Worm (Caenorhabditis elegans) whole organism, L4 larva: ENCODE results near the gene fbxa-165.
A peak's percentile ranks its signal among the peaks of the same experiment; 100 is the strongest.

Experiments
- D1046.2 ChIP-seq: fragments of 200-800 bp; sonication (Bioruptor generic); IDR thresholded peaks from 2 replicates; pipeline ENCODE4 v1.3.6; 2022; ENCODE audit warnings: missing genetic modification characterization, missing compliant biosample characterization
- F44E2.7 ChIP-seq: fragments of 200-800 bp; sonication (Bioruptor generic); IDR thresholded peaks from 2 replicates; pipeline ENCODE4 v2.1.2; 2022; ENCODE audit warnings: missing genetic modification characterization, missing compliant biosample characterization
- F49E8.2 ChIP-seq: sonication (generic microtip); optimal IDR thresholded peaks from 2 replicates; lab custom pipeline; 2016; ENCODE audit warnings: missing compliant biosample characterization, mild to moderate bottlenecking, missing genetic modification characterization, borderline replicate concordance
- R02D3.7 ChIP-seq: fragments of 150-350 bp; sonication (generic microtip); optimal IDR thresholded peaks from 3 replicates; lab custom pipeline; 2014; ENCODE audit warnings: missing biosample characterization, missing genetic modification characterization
- Y105C5A.15 ChIP-seq: fragments of 200-800 bp; sonication (Bioruptor generic); IDR thresholded peaks from 2 replicates; pipeline ENCODE4 v1.3.6; 2022; ENCODE audit warnings: missing genetic modification characterization, missing compliant biosample characterization
- Y48G9A.11 ChIP-seq: fragments of 200-800 bp; sonication (Bioruptor generic); IDR thresholded peaks from 2 replicates; pipeline ENCODE4 v1.3.6; 2022; ENCODE audit warnings: missing genetic modification reagents, missing genetic modification characterization, missing compliant biosample characterization
- Y5F2A.4 ChIP-seq: fragments of 200-800 bp; sonication (Bioruptor generic); optimal IDR thresholded peaks from 2 replicates; lab custom pipeline; 2018; ENCODE audit warnings: mild to moderate bottlenecking, missing genetic modification characterization, missing compliant biosample characterization
- Y75B8A.6 ChIP-seq: fragments of 200-800 bp; sonication (Bioruptor generic); IDR thresholded peaks from 2 replicates; pipeline ENCODE4 v1.3.6; 2022; ENCODE audit warnings: missing genetic modification reagents, missing genetic modification characterization, missing compliant biosample characterization
- aly-2 ChIP-seq: sonication (generic microtip); optimal IDR thresholded peaks from 2 replicates; lab custom pipeline; 2018; ENCODE audit warnings: missing biosample characterization, missing genetic modification characterization
- ceh-20 ChIP-seq: fragments of 200-800 bp; sonication (Bioruptor generic); IDR thresholded peaks from 2 replicates; pipeline ENCODE4 v1.3.6; 2022; ENCODE audit warnings: missing genetic modification reagents, missing genetic modification characterization, missing compliant biosample characterization
- ceh-82 ChIP-seq: sonication (generic microtip); optimal IDR thresholded peaks from 2 replicates; lab custom pipeline; 2017; ENCODE audit warnings: missing biosample characterization, missing genetic modification characterization
- ctbp-1 ChIP-seq: fragments of 200-800 bp; sonication (Bioruptor generic); IDR thresholded peaks from 2 replicates; pipeline ENCODE4 v1.3.6; 2022; ENCODE audit warnings: missing genetic modification reagents, missing genetic modification characterization, missing compliant biosample characterization
- daf-8 ChIP-seq: fragments of 200-800 bp; sonication (Bioruptor generic); IDR thresholded peaks from 2 replicates; pipeline ENCODE4 v1.3.6; 2022; ENCODE audit warnings: missing genetic modification characterization, missing compliant biosample characterization
- dmd-6 ChIP-seq: fragments of 200-800 bp; sonication (Bioruptor generic); IDR thresholded peaks from 2 replicates; pipeline ENCODE4 v1.3.6; 2022; ENCODE audit warnings: missing genetic modification reagents, missing genetic modification characterization, missing compliant biosample characterization
- dmd-9 ChIP-seq: fragments of 200-800 bp; sonication (Bioruptor generic); IDR thresholded peaks from 2 replicates; pipeline ENCODE4 v1.3.6; 2022; ENCODE audit warnings: missing genetic modification reagents, missing genetic modification characterization, missing compliant biosample characterization
- duxl-1 ChIP-seq: sonication (generic microtip); optimal IDR thresholded peaks from 2 replicates; lab custom pipeline; 2016; ENCODE audit warnings: mild to moderate bottlenecking, missing genetic modification characterization, moderate library complexity, missing compliant biosample characterization; ENCODE audit not compliant: poor library complexity
- dve-1 ChIP-seq: sonication (generic microtip); optimal IDR thresholded peaks from 2 replicates; lab custom pipeline; 2017; ENCODE audit warnings: antibody characterized with exemption, mild to moderate bottlenecking, missing genetic modification characterization, missing compliant biosample characterization; ENCODE audit not compliant: insufficient read depth
- egl-27 ChIP-seq: sonication (generic microtip); optimal IDR thresholded peaks from 3 replicates; lab custom pipeline; 2017; ENCODE audit warnings: missing biosample characterization, missing genetic modification reagents, missing genetic modification characterization
- egl-43 ChIP-seq: fragments of 200-800 bp; sonication (Bioruptor generic); IDR thresholded peaks from 2 replicates; pipeline ENCODE4 v1.3.6; 2022; ENCODE audit warnings: missing genetic modification reagents, missing genetic modification characterization, missing compliant biosample characterization
- fos-1 ChIP-seq: fragments of 150-350 bp; optimal IDR thresholded peaks from 2 replicates; lab custom pipeline; 2014; ENCODE audit warnings: missing biosample characterization, missing genetic modification characterization
- gei-8 ChIP-seq: fragments of 200-800 bp; sonication (Bioruptor generic); optimal IDR thresholded peaks from 2 replicates; lab custom pipeline; 2018; ENCODE audit warnings: mild to moderate bottlenecking, missing genetic modification characterization, missing compliant biosample characterization
- hlh-30 ChIP-seq: sonication (generic microtip); optimal IDR thresholded peaks from 2 replicates; lab custom pipeline; 2017; ENCODE audit warnings: antibody characterized with exemption, mild to moderate bottlenecking, missing genetic modification characterization, missing compliant biosample characterization; ENCODE audit not compliant: insufficient read depth
- jun-1 ChIP-seq: fragments of 150-350 bp; optimal IDR thresholded peaks from 2 replicates; lab custom pipeline; 2014; ENCODE audit warnings: missing biosample characterization, missing genetic modification reagents, missing genetic modification characterization
- lim-7 ChIP-seq: fragments of 200-800 bp; sonication (Bioruptor generic); IDR thresholded peaks from 2 replicates; pipeline ENCODE4 v1.3.6; 2022; ENCODE audit warnings: missing genetic modification characterization, missing compliant biosample characterization
- lin-38 ChIP-seq: fragments of 200-800 bp; sonication (Bioruptor generic); IDR thresholded peaks from 2 replicates; pipeline ENCODE4 v1.3.6; 2022; ENCODE audit warnings: missing genetic modification reagents, missing genetic modification characterization, missing compliant biosample characterization
- lir-3 ChIP-seq: sonication (generic microtip); optimal IDR thresholded peaks from 2 replicates; lab custom pipeline; 2016; ENCODE audit warnings: mild to moderate bottlenecking, missing genetic modification characterization, missing compliant biosample characterization
- lsy-2 ChIP-seq, 2 experiments: fragments of 150-350 bp in 1 of 2; sonication (generic microtip) in 1 of 2; optimal IDR thresholded peaks; 2 replicates each; lab custom pipeline; 2014 to 2017; ENCODE audit warnings: missing biosample characterization in 2 of 2, missing genetic modification characterization in 2 of 2
- madf-5 ChIP-seq, 2 experiments: fragments of 200-800 bp; sonication (Bioruptor generic); IDR thresholded peaks; 2 replicates each; pipeline ENCODE4 v1.3.6; 2022; ENCODE audit warnings: missing compliant biosample characterization in 2 of 2, missing genetic modification characterization in 2 of 2
- madf-9 ChIP-seq: fragments of 200-800 bp; sonication (Bioruptor generic); conservative IDR thresholded peaks from 2 replicates; pipeline ENCODE4 v1.3.6; 2022; ENCODE audit warnings: missing genetic modification reagents, missing genetic modification characterization, missing compliant biosample characterization
- mdt-29 ChIP-seq: fragments of 200-800 bp; sonication (Bioruptor generic); IDR thresholded peaks from 2 replicates; pipeline ENCODE4 v1.3.6; 2022; ENCODE audit warnings: missing genetic modification reagents, missing genetic modification characterization, missing compliant biosample characterization
- mxl-3 ChIP-seq: fragments of 200-800 bp; sonication (Bioruptor generic); optimal IDR thresholded peaks from 2 replicates; lab custom pipeline; 2018; ENCODE audit warnings: mild to moderate bottlenecking, missing genetic modification characterization, missing compliant biosample characterization
- nhr-102 ChIP-seq: sonication (generic microtip); optimal IDR thresholded peaks from 2 replicates; lab custom pipeline; 2016; ENCODE audit warnings: mild to moderate bottlenecking, missing genetic modification characterization, moderate library complexity, missing compliant biosample characterization
- nhr-42 ChIP-seq: fragments of 200-800 bp; sonication (Bioruptor generic); IDR thresholded peaks from 2 replicates; pipeline ENCODE4 v1.3.6; 2022; ENCODE audit warnings: missing genetic modification characterization, missing compliant biosample characterization
- snpc-1.2 ChIP-seq: fragments of 200-800 bp; sonication (Bioruptor generic); IDR thresholded peaks from 2 replicates; pipeline ENCODE4 v1.3.6; 2022; ENCODE audit warnings: missing genetic modification reagents, missing genetic modification characterization, missing compliant biosample characterization
- unc-39 ChIP-seq: sonication (generic microtip); optimal IDR thresholded peaks from 2 replicates; lab custom pipeline; 2017; ENCODE audit warnings: missing biosample characterization, missing genetic modification characterization
- unc-62 ChIP-seq, 3 experiments: fragments of 150-350 bp in 1 of 3; sonication (generic microtip); optimal IDR thresholded peaks in 2 of 3; peaks in 1 of 3; 1 replicate in 1 of 3; 2 replicates in 2 of 3; lab custom pipeline; 2014 to 2017; ENCODE audit warnings: missing biosample characterization in 3 of 3, missing genetic modification characterization in 3 of 3, missing genetic modification reagents in 3 of 3, missing genotype in 1 of 3
- vab-7 ChIP-seq: fragments of 200-800 bp; sonication (Bioruptor generic); IDR thresholded peaks from 2 replicates; pipeline ENCODE4 v1.3.6; 2022; ENCODE audit warnings: missing genetic modification reagents, missing genetic modification characterization, missing compliant biosample characterization
- zfp-2 ChIP-seq: sonication (generic microtip); optimal IDR thresholded peaks from 2 replicates; lab custom pipeline; 2016; ENCODE audit warnings: mild to moderate bottlenecking, missing genetic modification characterization, missing compliant biosample characterization

Gene fbxa-165

DNA sequence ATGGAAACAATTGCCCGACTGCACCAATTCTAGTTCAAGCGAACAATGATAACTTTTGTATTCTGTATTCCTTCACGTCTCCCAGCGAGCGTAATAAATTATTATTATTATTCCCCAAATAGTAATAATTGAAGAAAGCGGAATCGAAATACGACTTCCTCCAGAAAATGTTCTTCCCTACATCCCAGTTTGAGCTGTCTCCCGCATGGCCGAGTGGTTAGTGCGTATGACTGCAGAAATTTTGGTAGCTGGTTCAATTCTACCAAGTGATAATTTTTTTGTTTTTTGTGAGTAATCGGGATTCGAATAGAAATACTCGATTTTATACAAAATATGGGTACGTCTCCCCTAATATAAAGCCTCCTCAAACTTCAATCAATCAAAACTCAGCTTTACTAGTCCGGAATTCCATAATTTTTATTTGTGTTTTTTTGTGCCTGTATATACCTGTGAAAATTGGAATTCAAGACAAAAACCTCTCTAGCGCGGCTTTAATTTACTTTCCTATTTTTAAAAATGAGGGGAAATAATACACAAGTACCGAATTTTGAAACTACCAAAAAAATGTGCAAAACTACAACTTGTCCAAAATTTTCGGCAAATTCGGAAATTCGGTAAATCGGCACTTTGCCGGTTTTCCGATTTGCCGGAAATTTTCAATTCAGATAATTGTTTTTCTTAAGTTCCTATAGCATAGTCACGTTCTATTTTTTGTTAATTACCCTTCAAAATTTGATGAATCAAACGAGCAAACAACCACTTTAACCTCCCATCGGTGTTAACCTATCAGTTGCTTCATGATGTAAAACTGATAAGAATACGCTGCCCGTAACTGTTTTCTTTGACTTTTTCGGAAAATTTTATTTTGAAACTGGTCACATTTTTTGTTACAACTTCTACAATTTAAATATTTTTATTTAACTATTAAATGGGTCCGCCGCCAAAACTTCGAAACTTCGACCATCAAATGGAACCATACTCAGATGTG is 18.9 kb downstream of the fbxa-165 start, which contains the start of gene bath-46 (continued):
- TF ChIP-seq snpc-1.2 (GFP tag; lab: Robert Waterston, UW): no peak
- TF ChIP-seq nhr-42 (GFP tag; lab: Robert Waterston, UW): no peak
- TF ChIP-seq Y5F2A.4 (GFP tag; lab: Kevin White, UChicago): no peak
- no peak for TF ChIP-seq mxl-3
- TF ChIP-seq vab-7 (GFP tag; lab: Robert Waterston, UW): peak; percentile 48; the same call in 1 of the 2 replicates
- TF ChIP-seq dmd-9 (GFP tag; lab: Robert Waterston, UW): no peak
- no peak for TF ChIP-seq dve-1 (tag; lab: Kevin White, UChicago)
- TF ChIP-seq duxl-1 (tag; lab: Kevin White, UChicago): no peak
- 0 out of 2 replicates have a peak, but pooled peaks have one; percentile 35 for TF ChIP-seq Y105C5A.15 (GFP tag; lab: Robert Waterston, UW)
- TF ChIP-seq Y75B8A.6 (GFP tag; lab: Robert Waterston, UW): no peak
- TF ChIP-seq lir-3 (tag; lab: Kevin White, UChicago): no peak
- peak; percentile 56; the same call in 1 of the 2 replicates for TF ChIP-seq egl-43 (GFP tag; lab: Robert Waterston, UW)
- TF ChIP-seq nhr-102: no peak
- TF ChIP-seq jun-1 (tag; lab: Kevin White, UChicago): no peak
- 0 out of 2 replicates have a peak, but pooled peaks have one; percentile 13 for TF ChIP-seq madf-9
- TF ChIP-seq zfp-2 (tag; lab: Kevin White, UChicago): no peak
- no peak for TF ChIP-seq D1046.2
- TF ChIP-seq fos-1: no peak
- TF ChIP-seq mdt-29 (GFP tag; lab: Robert Waterston, UW): no peak
- TF ChIP-seq ceh-20 (GFP tag; lab: Robert Waterston, UW): no peak
- no peak for TF ChIP-seq F44E2.7 (GFP tag; lab: Robert Waterston, UW)
- TF ChIP-seq ceh-82 (tag; lab: Kevin White, UChicago): no peak
- no peak for TF ChIP-seq egl-27 (tag; lab: Kevin White, UChicago)
- no peak for TF ChIP-seq aly-2 (tag; lab: Kevin White, UChicago)
- TF ChIP-seq unc-62 (GFP tag; optimal IDR thresholded peaks at IDR 0.05 in 1 of 2; lab: Kevin White, UChicago): no peak
- TF ChIP-seq unc-62 (tag; optimal IDR thresholded peaks at IDR 0.05; lab: Kevin White, UChicago): no peak
- no peak for TF ChIP-seq lsy-2 (tag; optimal IDR thresholded peaks at IDR 0.05; lab: Kevin White, UChicago)
- TF ChIP-seq R02D3.7: no peak
- no peak for TF ChIP-seq hlh-30 (tag; lab: Kevin White, UChicago)

DNA sequence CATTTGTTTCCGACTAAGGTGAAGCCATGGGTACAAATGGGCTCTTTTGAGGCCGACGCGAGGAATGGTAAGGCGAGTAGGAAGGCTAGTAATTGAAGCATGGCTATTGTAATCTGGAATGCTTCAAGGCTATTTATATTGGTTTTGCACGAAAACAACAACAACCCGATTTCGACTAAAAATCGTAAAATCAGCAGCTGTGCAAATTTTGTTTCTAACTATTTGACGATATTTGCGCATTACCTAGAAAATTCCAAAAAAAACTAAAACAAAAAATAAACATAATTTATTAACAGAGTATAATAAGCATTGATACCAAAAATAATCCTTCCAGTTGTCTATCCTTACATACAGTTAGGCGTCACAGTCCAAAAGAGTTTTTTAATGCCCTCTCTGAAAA is 21.1 kb downstream of the fbxa-165 start, which contains the start of gene clec-20:
TSS of gene clec-20 (minus strand) at position 101 of the 400 bp plus-strand sequence.
- TF ChIP-seq lim-7 (no peak), ctbp-1 (no peak), daf-8 (GFP tag; lab: Robert Waterston, UW) (no peak), madf-9 (no peak), mdt-29 (GFP tag; lab: Robert Waterston, UW) (no peak), duxl-1 (tag; lab: Kevin White, UChicago) (no peak), ceh-20 (GFP tag; lab: Robert Waterston, UW) (no peak), madf-5 (GFP tag; IDR thresholded peaks at IDR 0.05; lab: Robert Waterston, UW) (no peak), jun-1 (tag; lab: Kevin White, UChicago) (no peak)

ce11 chrII:1589845-1590244 is 26.4 kb downstream of the fbxa-165 start, which contains the start of gene T07H3.7:
TSS of gene T07H3.7 (minus strand) at chrII:1589945.
- TF ChIP-seq dmd-6 (GFP tag; lab: Robert Waterston, UW) (no peak), gei-8 (no peak), Y48G9A.11 (GFP tag; lab: Robert Waterston, UW) (no peak), hlh-30 (tag; lab: Kevin White, UChicago) (no peak), vab-7 (GFP tag; lab: Robert Waterston, UW) (no peak), unc-39 (tag; lab: Kevin White, UChicago) (no peak), F49E8.2 (tag; lab: Kevin White, UChicago) (no peak), lin-38 (GFP tag; lab: Robert Waterston, UW) (no peak)
